Fruit fly (Drosophila melanogaster): ENCODE measurements around the gene HGTX.

HGTX gene

DNA sequence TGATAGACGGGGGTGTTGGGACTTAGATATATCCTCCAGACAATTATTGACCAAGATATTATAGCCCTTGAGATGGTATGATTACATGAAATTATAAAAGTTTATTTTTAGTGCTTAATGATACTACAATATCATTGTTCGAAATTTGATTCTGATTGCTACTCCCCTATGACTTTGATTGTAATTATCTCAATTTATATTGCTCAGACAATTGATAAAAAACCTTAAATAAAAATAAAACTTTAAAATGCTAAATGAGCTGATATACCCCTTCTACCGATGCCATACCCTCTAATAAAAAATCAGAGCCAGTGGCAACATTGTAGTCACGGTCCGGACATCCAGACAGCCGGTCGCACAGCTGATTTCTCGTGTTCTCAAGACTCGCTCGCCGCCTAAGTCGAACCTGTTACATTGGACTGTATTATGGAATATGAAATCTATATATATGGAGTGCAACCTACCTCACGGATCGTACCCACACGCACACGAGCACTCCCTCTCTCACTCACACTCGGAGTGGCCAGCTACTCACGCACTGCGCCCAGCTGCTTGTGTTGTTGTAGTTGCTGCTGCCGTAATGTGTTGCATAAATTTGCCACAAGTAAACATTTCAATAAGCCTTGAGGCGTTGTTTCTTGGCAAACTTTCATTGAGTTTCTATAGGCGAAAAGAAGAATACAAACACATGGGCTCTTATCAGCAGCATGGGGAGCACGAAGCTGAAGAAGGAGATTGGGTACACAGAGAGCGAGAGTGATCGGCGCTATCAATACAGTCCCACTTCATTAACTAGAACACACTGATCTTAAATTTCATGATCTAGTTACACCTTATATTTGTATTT lies 13.8 kb upstream of the HGTX start:
- TF ChIP-seq Snoo (tag; optimal IDR thresholded peaks at IDR 0.05) (no peak), Pif1A (GFP tag; optimal IDR thresholded peaks at IDR 0.05) (no peak), Pif1B (GFP tag; optimal IDR thresholded peaks at IDR 0.05) (peak; percentile 45), CG8159 (tag; optimal IDR thresholded peaks at IDR 0.05) (peak; percentile 81), CG10348 (GFP tag; IDR thresholded peaks at IDR 0.05) (no peak), CG34367 (tag; optimal IDR thresholded peaks at IDR 0.05) (peak; percentile 75), gl (tag; optimal IDR thresholded peaks at IDR 0.05) (no peak), Ets98B (GFP tag; IDR thresholded peaks at IDR 0.05) (peak; percentile 4; the same call in 1 of the 2 replicates), CG9948 (tag; optimal IDR thresholded peaks at IDR 0.05) (peak; percentile 84), fd96Ca (GFP tag; IDR thresholded peaks at IDR 0.05) (peak; percentile 63; the same call in 2 of the 3 replicates), EcR (GFP tag; optimal IDR thresholded peaks at IDR 0.05) (peak; percentile 40), CG15710 (tag; optimal IDR thresholded peaks at IDR 0.05) (peak; percentile 74), CG14655 (GFP tag; optimal IDR thresholded peaks at IDR 0.05) (peak; percentile 84), CG17806 (tag; optimal IDR thresholded peaks at IDR 0.05) (peak; percentile 77), CG32121 (GFP tag; IDR thresholded peaks at IDR 0.05) (peak; percentile 56; the same call in 1 of the 2 replicates), D1 (tag; optimal IDR thresholded peaks at IDR 0.05) (peak; percentile 69), rn (GFP tag; IDR thresholded peaks at IDR 0.05) (no peak), CG12605 (GFP tag; IDR thresholded peaks at IDR 0.05) (no peak), CG13204 (GFP tag; optimal IDR thresholded peaks at IDR 0.05) (no peak), CG4496 (GFP tag; IDR thresholded peaks at IDR 0.05) (peak; percentile 38; the same call in 1 of the 3 replicates), CG8301 (tag; optimal IDR thresholded peaks at IDR 0.05) (peak; percentile 77)

DNA sequence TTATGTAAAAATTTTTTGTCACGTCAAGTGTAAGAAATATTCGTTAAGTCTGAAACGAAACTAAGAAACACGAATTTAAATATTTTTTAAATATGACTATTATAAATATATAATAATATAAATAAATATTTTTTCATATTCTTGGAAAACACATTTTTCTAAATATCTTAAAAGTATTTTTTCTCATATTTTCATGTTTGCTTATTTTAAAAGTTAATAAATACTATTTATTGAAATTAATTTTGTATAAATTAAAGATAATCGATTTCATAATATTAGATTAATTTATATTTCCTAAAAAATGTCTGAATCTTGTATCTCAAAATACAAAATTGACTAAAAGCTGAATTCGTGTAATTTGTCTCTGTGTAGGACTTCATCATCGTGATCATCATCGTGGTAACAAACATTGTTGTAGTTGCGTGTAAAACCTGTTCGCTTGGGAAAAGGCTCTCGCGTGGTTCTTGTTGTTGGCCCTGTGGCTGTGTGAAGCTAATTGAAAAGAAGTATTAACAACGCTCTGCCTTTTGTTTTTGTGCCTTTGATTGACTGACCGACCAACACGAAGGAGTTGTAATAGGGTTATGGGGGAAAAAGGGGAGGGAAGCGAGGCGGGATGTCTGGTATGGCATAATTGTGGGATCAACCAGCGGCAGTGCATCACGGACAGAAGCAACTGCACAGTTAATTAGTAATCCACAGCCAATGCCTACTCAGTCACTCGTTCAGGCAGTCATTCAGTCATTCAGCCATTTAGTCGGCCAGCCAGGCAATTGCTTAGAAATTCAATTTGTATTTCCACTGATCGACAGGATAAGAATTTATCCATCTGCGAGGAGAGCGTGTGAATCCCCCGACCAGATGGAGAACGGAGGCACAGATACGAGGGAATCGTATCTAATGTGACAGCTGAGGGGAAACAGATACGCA lies 12.3 kb upstream of the HGTX start:
- peak; percentile 37 for TF ChIP-seq CG17806 (tag; optimal IDR thresholded peaks at IDR 0.05)
- TF ChIP-seq CG34367 (tag; optimal IDR thresholded peaks at IDR 0.05), result peak; percentile 5
- TF ChIP-seq CG4496 (GFP tag; IDR thresholded peaks at IDR 0.05), result no peak
- no peak for TF ChIP-seq CG8301 (tag; optimal IDR thresholded peaks at IDR 0.05)
- TF ChIP-seq CG14655 (GFP tag; optimal IDR thresholded peaks at IDR 0.05), result peak; percentile 51
- TF ChIP-seq Pif1B (GFP tag; optimal IDR thresholded peaks at IDR 0.05), result peak; percentile 13
- TF ChIP-seq EcR (GFP tag; optimal IDR thresholded peaks at IDR 0.05), result no peak
- no peak for TF ChIP-seq CG10348 (GFP tag; IDR thresholded peaks at IDR 0.05)
- TF ChIP-seq gl (tag; optimal IDR thresholded peaks at IDR 0.05), result no peak
- TF ChIP-seq D1 (tag; optimal IDR thresholded peaks at IDR 0.05), result peak; percentile 57
- peak; percentile 79 for TF ChIP-seq CG8159 (tag; optimal IDR thresholded peaks at IDR 0.05)
- TF ChIP-seq rn (GFP tag; IDR thresholded peaks at IDR 0.05), result no peak
- peak; percentile 48 for TF ChIP-seq CG15710 (tag; optimal IDR thresholded peaks at IDR 0.05)
- no peak for TF ChIP-seq CG32121 (GFP tag; IDR thresholded peaks at IDR 0.05)
- no peak for TF ChIP-seq Pif1A (GFP tag; optimal IDR thresholded peaks at IDR 0.05)
- no peak for TF ChIP-seq fd96Ca (GFP tag; IDR thresholded peaks at IDR 0.05)
- TF ChIP-seq CG13204 (GFP tag; optimal IDR thresholded peaks at IDR 0.05), result no peak
- TF ChIP-seq CG12605 (GFP tag; IDR thresholded peaks at IDR 0.05), result no peak
- TF ChIP-seq Ets98B (GFP tag; IDR thresholded peaks at IDR 0.05), result no peak
- no peak for TF ChIP-seq Snoo (tag; optimal IDR thresholded peaks at IDR 0.05)
- peak; percentile 64 for TF ChIP-seq CG9948 (tag; optimal IDR thresholded peaks at IDR 0.05)

DNA sequence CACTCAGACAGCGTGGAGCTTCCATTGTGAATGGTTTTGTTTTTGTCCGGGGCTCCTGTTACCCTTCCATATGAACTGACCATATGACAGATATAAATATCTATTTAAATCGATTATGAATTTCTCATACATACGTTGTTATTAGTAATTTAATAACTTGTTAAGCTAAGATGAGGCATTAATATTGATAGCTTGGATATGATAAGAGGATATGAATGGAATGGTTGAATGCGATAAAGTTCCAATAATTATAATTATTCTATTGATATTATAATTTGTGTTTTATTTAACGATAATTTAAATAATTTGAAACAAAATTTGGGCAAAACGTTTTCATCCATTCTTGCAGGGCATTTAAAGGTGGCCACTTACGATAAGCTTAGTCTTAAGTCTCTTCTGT lies 11.1 kb upstream of the HGTX start:
- TF ChIP-seq CG32121 (GFP tag; IDR thresholded peaks at IDR 0.05), result no peak
- TF ChIP-seq Pif1A (GFP tag; optimal IDR thresholded peaks at IDR 0.05), result peak; percentile 18
- peak; percentile 59 for TF ChIP-seq CG14655 (GFP tag; optimal IDR thresholded peaks at IDR 0.05)
- TF ChIP-seq EcR (GFP tag; optimal IDR thresholded peaks at IDR 0.05), result no peak
- TF ChIP-seq CG10348 (GFP tag; IDR thresholded peaks at IDR 0.05), result no peak
- 0 out of 3 replicates have a peak, but pooled peaks have one; percentile 4 for TF ChIP-seq CG4496 (GFP tag; IDR thresholded peaks at IDR 0.05)
- no peak for TF ChIP-seq gl (tag; optimal IDR thresholded peaks at IDR 0.05)
- TF ChIP-seq Snoo (tag; optimal IDR thresholded peaks at IDR 0.05), result peak; percentile 35
- TF ChIP-seq D1 (tag; optimal IDR thresholded peaks at IDR 0.05), result peak; percentile 22
- no peak for TF ChIP-seq Ets98B (GFP tag; IDR thresholded peaks at IDR 0.05)
- TF ChIP-seq CG12605 (GFP tag; IDR thresholded peaks at IDR 0.05), result no peak
- peak; percentile 22 for TF ChIP-seq Pif1B (GFP tag; optimal IDR thresholded peaks at IDR 0.05)
- TF ChIP-seq CG15710 (tag; optimal IDR thresholded peaks at IDR 0.05), result peak; percentile 76
- TF ChIP-seq rn (GFP tag; IDR thresholded peaks at IDR 0.05), result no peak
- TF ChIP-seq CG8159 (tag; optimal IDR thresholded peaks at IDR 0.05), result peak; percentile 88
- peak; percentile 79 for TF ChIP-seq CG17806 (tag; optimal IDR thresholded peaks at IDR 0.05)
- TF ChIP-seq CG13204 (GFP tag; optimal IDR thresholded peaks at IDR 0.05), result no peak
- peak; percentile 77 for TF ChIP-seq CG9948 (tag; optimal IDR thresholded peaks at IDR 0.05)
- peak; percentile 73 for TF ChIP-seq CG34367 (tag; optimal IDR thresholded peaks at IDR 0.05)
- TF ChIP-seq fd96Ca (GFP tag; IDR thresholded peaks at IDR 0.05), result no peak
- peak; percentile 24 for TF ChIP-seq CG8301 (tag; optimal IDR thresholded peaks at IDR 0.05)

DNA sequence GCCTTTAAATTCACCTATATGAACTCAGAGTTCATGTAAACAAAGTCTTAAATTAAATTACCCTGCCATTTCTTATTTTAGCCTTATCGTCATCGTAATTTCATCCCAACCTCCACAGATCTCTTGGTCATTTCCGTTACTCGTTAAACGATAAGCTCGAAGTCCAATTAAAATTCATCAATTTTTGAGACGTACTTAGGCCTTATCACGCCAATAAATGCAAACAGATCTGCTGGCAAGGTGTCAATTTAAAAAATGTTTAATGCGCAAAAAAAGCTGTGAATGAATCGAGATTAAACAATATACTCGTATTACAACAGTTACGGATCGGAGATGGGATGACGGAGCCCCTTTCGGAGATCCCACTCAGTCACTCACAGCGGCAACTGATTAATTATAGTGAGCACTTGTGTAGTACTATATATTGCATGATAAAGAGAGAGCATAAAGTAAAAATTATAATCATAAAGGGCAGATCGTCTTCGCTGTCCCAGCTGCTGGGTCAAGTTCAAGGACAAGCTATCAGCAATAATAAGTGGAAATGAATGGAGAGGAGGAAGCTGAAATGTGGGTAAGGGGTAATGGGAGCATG lies 9.9 kb upstream of the HGTX start:
- TF ChIP-seq CG12605 (GFP tag; IDR thresholded peaks at IDR 0.05) (no peak), EcR (GFP tag; optimal IDR thresholded peaks at IDR 0.05) (peak; percentile 68)
